Worm (Caenorhabditis elegans) whole organism, L2 larva: ENCODE data around the gene nhr-61.

Experiments
- C34F6.9 ChIP-seq: fragments of 150-350 bp; optimal IDR thresholded peaks from 2 replicates; lab custom pipeline; 2014; ENCODE audit warnings: missing biosample characterization, missing genetic modification characterization
- F13H6.1 ChIP-seq: sonication (generic microtip); optimal IDR thresholded peaks from 2 replicates; lab custom pipeline; 2016; ENCODE audit warnings: missing genetic modification characterization, missing compliant biosample characterization
- R02D3.7 ChIP-seq: fragments of 150-350 bp; optimal IDR thresholded peaks from 2 replicates; lab custom pipeline; 2014; ENCODE audit warnings: missing biosample characterization, missing genetic modification characterization
- Y55F3AM.14 ChIP-seq: fragments of 200-800 bp; sonication (Bioruptor generic); optimal IDR thresholded peaks from 2 replicates; lab custom pipeline; 2018; ENCODE audit warnings: mild to moderate bottlenecking, missing genetic modification characterization, missing compliant biosample characterization
- ZK546.5 ChIP-seq: sonication (generic microtip); optimal IDR thresholded peaks from 2 replicates; lab custom pipeline; 2017; ENCODE audit warnings: missing biosample characterization, missing genetic modification characterization
- aly-2 ChIP-seq: fragments of 150-350 bp; optimal IDR thresholded peaks from 2 replicates; lab custom pipeline; 2014; ENCODE audit warnings: missing biosample characterization, missing genetic modification characterization
- ama-1 ChIP-seq: fragments of 150-350 bp; optimal IDR thresholded peaks from 2 replicates; lab custom pipeline; 2018; ENCODE audit warnings: inconsistent platforms
- blmp-1 ChIP-seq: sonication (generic microtip); optimal IDR thresholded peaks from 2 replicates; lab custom pipeline; 2017; ENCODE audit warnings: missing genetic modification characterization, mild to moderate bottlenecking, missing compliant biosample characterization, antibody characterized with exemption, moderate library complexity; ENCODE audit not compliant: insufficient read depth
- ceh-16 ChIP-seq: fragments of 150-350 bp; optimal IDR thresholded peaks from 2 replicates; lab custom pipeline; 2014; ENCODE audit warnings: missing biosample characterization, missing genetic modification characterization
- ceh-82 ChIP-seq: fragments of 150-350 bp; optimal IDR thresholded peaks from 2 replicates; lab custom pipeline; 2014; ENCODE audit warnings: missing biosample characterization, missing genetic modification characterization
- crh-2 ChIP-seq: sonication (generic microtip); optimal IDR thresholded peaks from 2 replicates; lab custom pipeline; 2017; ENCODE audit warnings: missing biosample characterization, missing genetic modification characterization
- dmd-4 ChIP-seq: sonication (generic microtip); optimal IDR thresholded peaks from 2 replicates; lab custom pipeline; 2017; ENCODE audit warnings: missing biosample characterization, missing genetic modification characterization
- egl-27 ChIP-seq: sonication (generic microtip); optimal IDR thresholded peaks from 3 replicates; lab custom pipeline; 2017; ENCODE audit warnings: missing biosample characterization, missing genetic modification reagents, missing genetic modification characterization
- elt-1 ChIP-seq: fragments of 150-350 bp; optimal IDR thresholded peaks from 2 replicates; lab custom pipeline; 2014; ENCODE audit warnings: missing biosample characterization, missing genetic modification characterization
- elt-3 ChIP-seq: sonication (generic microtip); optimal IDR thresholded peaks from 2 replicates; lab custom pipeline; 2017; ENCODE audit warnings: missing biosample characterization, missing genetic modification characterization
- fos-1 ChIP-seq: fragments of 150-350 bp; optimal IDR thresholded peaks from 2 replicates; lab custom pipeline; 2014; ENCODE audit warnings: missing biosample characterization, missing genetic modification characterization
- gmeb-1 ChIP-seq: fragments of 150-350 bp; optimal IDR thresholded peaks from 2 replicates; lab custom pipeline; 2014; ENCODE audit warnings: missing biosample characterization, missing genetic modification characterization
- lin-11 ChIP-seq: fragments of 150-350 bp; sonication (generic microtip); optimal IDR thresholded peaks from 2 replicates; lab custom pipeline; 2014; ENCODE audit warnings: missing biosample characterization, missing genetic modification characterization, inconsistent platforms, mixed read lengths
- lin-13 ChIP-seq: fragments of 150-350 bp; optimal IDR thresholded peaks from 2 replicates; lab custom pipeline; 2014; ENCODE audit warnings: missing biosample characterization, missing genetic modification reagents, missing genetic modification characterization
- lin-39 ChIP-seq: fragments of 150-350 bp; optimal IDR thresholded peaks from 2 replicates; lab custom pipeline; 2014; ENCODE audit warnings: missing biosample characterization, missing genetic modification reagents, missing genetic modification characterization
- lsy-2 ChIP-seq, 2 experiments: fragments of 150-350 bp in 1 of 2; sonication (generic microtip) in 1 of 2; optimal IDR thresholded peaks; 2 replicates each; lab custom pipeline; 2014 to 2017; ENCODE audit warnings: missing biosample characterization in 2 of 2, missing genetic modification characterization in 2 of 2
- mab-5 ChIP-seq: fragments of 150-350 bp; optimal IDR thresholded peaks from 2 replicates; lab custom pipeline; 2014; ENCODE audit warnings: missing biosample characterization, missing genetic modification characterization
- mdl-1 ChIP-seq, 2 experiments: fragments of 150-350 bp in 1 of 2; sonication (generic microtip) in 1 of 2; optimal IDR thresholded peaks; 2 replicates each; lab custom pipeline; 2017; ENCODE audit warnings: missing biosample characterization in 2 of 2, missing genetic modification characterization in 2 of 2
- nhr-10 ChIP-seq: sonication (generic microtip); optimal IDR thresholded peaks from 2 replicates; lab custom pipeline; 2017; ENCODE audit warnings: missing biosample characterization, missing genetic modification characterization
- nhr-12 ChIP-seq: fragments of 150-350 bp; optimal IDR thresholded peaks from 2 replicates; lab custom pipeline; 2014; ENCODE audit warnings: missing biosample characterization, missing genetic modification characterization
- nhr-129 ChIP-seq: fragments of 150-350 bp; optimal IDR thresholded peaks from 2 replicates; lab custom pipeline; 2014; ENCODE audit warnings: missing biosample characterization, missing genetic modification characterization
- nhr-21 ChIP-seq: fragments of 150-350 bp; optimal IDR thresholded peaks from 2 replicates; lab custom pipeline; 2014; ENCODE audit warnings: missing biosample characterization, missing genetic modification characterization
- nhr-23 ChIP-seq: fragments of 150-350 bp; optimal IDR thresholded peaks from 2 replicates; lab custom pipeline; 2014; ENCODE audit warnings: missing biosample characterization, missing genetic modification reagents, missing genetic modification characterization
- nhr-237 ChIP-seq: fragments of 150-350 bp; optimal IDR thresholded peaks from 2 replicates; lab custom pipeline; 2014; ENCODE audit warnings: missing biosample characterization, missing genetic modification characterization
- nhr-25 ChIP-seq: fragments of 150-350 bp; sonication (generic microtip); optimal IDR thresholded peaks from 3 replicates; lab custom pipeline; 2014; ENCODE audit warnings: missing biosample characterization, missing genetic modification characterization
- nhr-6 ChIP-seq: fragments of 150-350 bp; optimal IDR thresholded peaks from 2 replicates; lab custom pipeline; 2014; ENCODE audit warnings: missing biosample characterization, missing genetic modification characterization
- nhr-77 ChIP-seq: fragments of 150-350 bp; optimal IDR thresholded peaks from 2 replicates; lab custom pipeline; 2014; ENCODE audit warnings: missing biosample characterization, missing genetic modification characterization
- peb-1 ChIP-seq: fragments of 150-350 bp; optimal IDR thresholded peaks from 2 replicates; lab custom pipeline; 2014; ENCODE audit warnings: missing biosample characterization, missing genetic modification characterization
- skn-1 ChIP-seq: sonication (generic microtip); optimal IDR thresholded peaks from 2 replicates; lab custom pipeline; 2017; ENCODE audit warnings: missing biosample characterization, missing genetic modification characterization
- sma-3 ChIP-seq: sonication (generic microtip); optimal IDR thresholded peaks from 2 replicates; lab custom pipeline; 2016; ENCODE audit warnings: missing genetic modification reagents, missing genetic modification characterization, missing compliant biosample characterization
- sma-9 ChIP-seq, 2 experiments: fragments of 150-350 bp in 1 of 2; sonication (generic microtip) in 1 of 2; optimal IDR thresholded peaks; 2 replicates each; lab custom pipeline; 2014 to 2016; ENCODE audit warnings: missing genetic modification characterization in 2 of 2, mild to moderate bottlenecking in 1 of 2, missing biosample characterization in 1 of 2, missing compliant biosample characterization in 1 of 2, missing genetic modification reagents in 1 of 2, moderate library complexity in 1 of 2
- snpc-4 ChIP-seq: fragments of 150-350 bp; optimal IDR thresholded peaks from 2 replicates; lab custom pipeline; 2014; ENCODE audit warnings: missing biosample characterization, missing genetic modification characterization
- unc-39 ChIP-seq: fragments of 150-350 bp; optimal IDR thresholded peaks from 2 replicates; lab custom pipeline; 2014; ENCODE audit warnings: missing biosample characterization, missing genetic modification characterization
- unc-55 ChIP-seq: fragments of 150-350 bp; sonication (generic microtip); optimal IDR thresholded peaks from 3 replicates; lab custom pipeline; 2014; ENCODE audit warnings: missing biosample characterization, missing genetic modification reagents, missing genetic modification characterization
- unc-62 ChIP-seq: fragments of 150-350 bp; optimal IDR thresholded peaks from 2 replicates; lab custom pipeline; 2014; ENCODE audit warnings: missing biosample characterization, missing genetic modification reagents, missing genetic modification characterization
- zag-1 ChIP-seq: fragments of 150-350 bp; optimal IDR thresholded peaks from 2 replicates; lab custom pipeline; 2014; ENCODE audit warnings: missing biosample characterization, missing genetic modification characterization
- ztf-11 ChIP-seq: sonication (generic microtip); optimal IDR thresholded peaks from 2 replicates; lab custom pipeline; 2017; ENCODE audit warnings: missing biosample characterization, missing genetic modification characterization
- ztf-4 ChIP-seq: fragments of 150-350 bp; optimal IDR thresholded peaks from 2 replicates; lab custom pipeline; 2014; ENCODE audit warnings: missing biosample characterization, missing genetic modification characterization

Gene nhr-61

DNA sequence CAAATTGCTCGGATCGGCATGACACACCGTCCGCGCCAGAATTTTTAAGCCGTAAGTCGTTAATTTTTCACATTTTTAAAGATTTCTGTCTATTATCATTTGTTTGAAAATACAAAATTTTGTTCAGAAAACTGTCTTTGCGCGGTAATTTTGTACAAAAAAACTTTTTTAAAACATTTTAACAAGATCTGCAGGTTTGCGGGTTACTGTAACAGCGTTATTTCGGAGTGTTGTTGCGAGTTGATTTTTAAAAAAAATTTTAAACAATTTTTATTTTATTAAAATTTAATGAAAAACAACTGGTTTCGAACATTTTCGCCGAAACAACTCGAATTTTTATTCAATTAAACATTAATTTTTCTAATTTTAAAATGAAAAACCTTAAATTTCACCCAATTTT, 5.2 kb downstream of the nhr-61 start:
- TF ChIP-seq Y55F3AM.14 (GFP tag; lab: Kevin White, UChicago) (no peak), C34F6.9 (no peak), ztf-11 (tag; lab: Kevin White, UChicago) (no peak), gmeb-1 (tag; lab: Kevin White, UChicago) (no peak), nhr-12 (tag; lab: Kevin White, UChicago) (no peak), zag-1 (tag; lab: Kevin White, UChicago) (no peak), lin-39 (no peak), unc-39 (tag; lab: Kevin White, UChicago) (no peak), ztf-4 (tag; lab: Kevin White, UChicago) (no peak), blmp-1 (tag; lab: Kevin White, UChicago) (no peak), mab-5 (tag; lab: Kevin White, UChicago) (no peak), unc-62 (GFP tag; lab: Kevin White, UChicago) (no peak), elt-3 (no peak), nhr-10 (no peak), mdl-1 (tag; optimal IDR thresholded peaks at IDR 0.05; lab: Kevin White, UChicago) (no peak), ZK546.5 (tag; lab: Kevin White, UChicago) (no peak), skn-1 (tag; lab: Kevin White, UChicago) (no peak), peb-1 (tag; lab: Kevin White, UChicago) (no peak), dmd-4 (tag; lab: Kevin White, UChicago) (no peak), crh-2 (tag; lab: Kevin White, UChicago) (no peak)

DNA sequence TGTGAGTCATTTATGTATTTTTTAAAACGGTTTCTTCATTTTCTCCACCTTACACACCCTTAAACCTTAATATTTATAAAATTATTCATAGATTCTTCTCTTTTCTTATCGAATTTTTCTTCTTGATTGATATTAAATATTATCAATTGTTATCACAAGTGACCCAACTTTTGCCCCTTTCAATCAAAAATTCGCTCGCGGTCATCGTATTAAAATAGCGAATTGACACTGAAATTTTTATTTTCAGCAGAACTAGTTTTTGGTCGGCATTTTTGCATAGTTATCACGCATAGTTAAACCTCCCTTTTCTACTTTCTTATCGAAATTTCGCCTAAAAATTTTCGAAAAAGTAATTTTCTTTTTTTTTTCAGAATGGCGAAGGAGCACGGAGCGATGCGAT, 5.7 kb downstream of the nhr-61 start:
- TF ChIP-seq lin-11 (tag; lab: Kevin White, UChicago) (no peak), nhr-12 (tag; lab: Kevin White, UChicago) (no peak), F13H6.1 (tag; lab: Kevin White, UChicago) (no peak), nhr-6 (no peak), sma-9 (GFP tag; optimal IDR thresholded peaks at IDR 0.05; lab: Kevin White, UChicago) (peak; percentile 50), sma-9 (tag; optimal IDR thresholded peaks at IDR 0.05; lab: Kevin White, UChicago) (no peak), nhr-23 (tag; lab: Kevin White, UChicago) (no peak), fos-1 (tag; lab: Kevin White, UChicago) (peak; percentile 95), ztf-11 (tag; lab: Kevin White, UChicago) (no peak), gmeb-1 (tag; lab: Kevin White, UChicago) (peak; percentile 22), unc-55 (no peak), Y55F3AM.14 (GFP tag; lab: Kevin White, UChicago) (no peak), aly-2 (no peak), C34F6.9 (no peak), elt-1 (no peak)

- no peak for TF ChIP-seq R02D3.7 (tag; lab: Kevin White, UChicago)
- no peak for TF ChIP-seq gmeb-1 (tag; lab: Kevin White, UChicago)
- no peak for TF ChIP-seq unc-62 (GFP tag; lab: Kevin White, UChicago)
- no peak for TF ChIP-seq elt-3
- no peak for TF ChIP-seq dmd-4 (tag; lab: Kevin White, UChicago)
- no peak for TF ChIP-seq egl-27
These were observed 6.1 kb downstream of the nhr-61 start, which contains the start of gene osta-3 for ce11 chrII:14812231-14812630. osta-3 (plus strand) TSS chrII:14812531.

DNA sequence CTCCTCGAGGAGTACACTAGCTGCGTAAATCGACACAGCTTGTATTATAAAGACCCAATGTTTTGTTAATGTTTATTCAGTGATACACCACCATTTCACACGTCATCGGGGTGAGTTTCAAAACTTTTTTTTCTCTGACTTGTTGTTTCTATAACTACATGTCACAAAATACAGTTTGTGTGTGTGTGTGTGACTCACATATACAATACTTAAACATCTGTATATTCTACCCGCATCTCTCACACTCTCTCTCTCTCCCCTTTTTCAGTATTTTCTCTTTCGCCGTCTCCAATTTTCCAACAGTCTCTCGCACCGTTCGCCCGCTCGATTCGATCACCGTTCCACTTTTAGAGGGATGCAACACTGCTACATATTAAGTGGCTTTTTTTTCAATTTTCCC, 6.9 kb downstream of the nhr-61 start:
- TF ChIP-seq F13H6.1 (tag; lab: Kevin White, UChicago) (peak; percentile 63), nhr-25 (no peak), aly-2 (no peak), nhr-6 (no peak), ama-1 (lab: Kevin White, UChicago) (no peak), blmp-1 (tag; lab: Kevin White, UChicago) (peak; percentile 53), nhr-129 (tag; lab: Kevin White, UChicago) (no peak), ztf-11 (tag; lab: Kevin White, UChicago) (no peak), unc-39 (tag; lab: Kevin White, UChicago) (no peak), dmd-4 (tag; lab: Kevin White, UChicago) (no peak), nhr-237 (tag; lab: Kevin White, UChicago) (no peak), sma-3 (GFP tag; lab: Kevin White, UChicago) (no peak), elt-3 (no peak), peb-1 (tag; lab: Kevin White, UChicago) (no peak), lin-39 (no peak), nhr-23 (tag; lab: Kevin White, UChicago) (no peak), snpc-4 (peak; percentile 43), nhr-21 (no peak), unc-62 (GFP tag; lab: Kevin White, UChicago) (no peak), sma-9 (GFP tag; optimal IDR thresholded peaks at IDR 0.05; lab: Kevin White, UChicago) (peak; percentile 69), sma-9 (tag; optimal IDR thresholded peaks at IDR 0.05; lab: Kevin White, UChicago) (no peak), R02D3.7 (tag; lab: Kevin White, UChicago) (no peak), nhr-10 (no peak), ztf-4 (tag; lab: Kevin White, UChicago) (no peak), crh-2 (tag; lab: Kevin White, UChicago) (peak; percentile 19), mab-5 (tag; lab: Kevin White, UChicago) (no peak), gmeb-1 (tag; lab: Kevin White, UChicago) (no peak), skn-1 (tag; lab: Kevin White, UChicago) (no peak), ceh-16 (tag; lab: Kevin White, UChicago) (no peak), lsy-2 (tag; optimal IDR thresholded peaks at IDR 0.05; lab: Kevin White, UChicago) (no peak), lin-13 (no peak), Y55F3AM.14 (GFP tag; lab: Kevin White, UChicago) (no peak), fos-1 (tag; lab: Kevin White, UChicago) (peak; percentile 78), unc-55 (no peak), ceh-82 (tag; lab: Kevin White, UChicago) (no peak), nhr-77 (tag; lab: Kevin White, UChicago) (no peak), mdl-1 (tag; optimal IDR thresholded peaks at IDR 0.05; lab: Kevin White, UChicago) (no peak), elt-1 (no peak)
